Fruit fly (Drosophila melanogaster) whole organism, prepupa: ENCODE data around the gene mAcon1.

ENCODE experiments used
- CG16779 ChIP-seq: fragments of 200-800 bp; sonication (Bioruptor generic); optimal IDR thresholded peaks from 3 replicates; lab custom pipeline; 2017; ENCODE audit warnings: missing biosample characterization, mild to moderate bottlenecking, missing genetic modification characterization
- CG34406 ChIP-seq: fragments of 200-800 bp; sonication (Bioruptor generic); optimal IDR thresholded peaks from 3 replicates; lab custom pipeline; 2016; ENCODE audit warnings: missing biosample characterization, missing genetic modification characterization
- CG6276 ChIP-seq: fragments of 200-800 bp; sonication (Bioruptor generic); optimal IDR thresholded peaks from 2 replicates; lab custom pipeline; 2017; ENCODE audit warnings: missing biosample characterization, mild to moderate bottlenecking, missing genetic modification characterization
- CG6792 ChIP-seq: fragments of 200-800 bp; sonication (Bioruptor generic); optimal IDR thresholded peaks from 3 replicates; lab custom pipeline; 2016; ENCODE audit warnings: missing biosample characterization, missing genetic modification characterization
- CG6808 ChIP-seq: fragments of 200-800 bp; sonication (Bioruptor generic); optimal IDR thresholded peaks from 3 replicates; lab custom pipeline; 2017; ENCODE audit warnings: missing biosample characterization, missing genetic modification characterization, mild to moderate bottlenecking, moderate library complexity, missing genetic modification reagents
- CG6854 ChIP-seq: fragments of 200-800 bp; sonication (Bioruptor generic); optimal IDR thresholded peaks from 2 replicates; lab custom pipeline; 2017; ENCODE audit warnings: missing biosample characterization, mild to moderate bottlenecking, missing genetic modification characterization
- CG9139 ChIP-seq: fragments of 200-800 bp; sonication (Bioruptor generic); optimal IDR thresholded peaks from 3 replicates; lab custom pipeline; 2017; ENCODE audit warnings: missing biosample characterization, mild to moderate bottlenecking, missing genetic modification characterization
- Gug ChIP-seq: fragments of 200-800 bp; sonication (Bioruptor generic); IDR thresholded peaks from 2 replicates; pipeline ENCODE4 v1.3.6; 2022; ENCODE audit warnings: missing biosample characterization, missing genetic modification characterization
- Lpt ChIP-seq: fragments of 200-800 bp; sonication (Bioruptor generic); optimal IDR thresholded peaks from 3 replicates; lab custom pipeline; 2016; ENCODE audit warnings: missing biosample characterization, missing genetic modification characterization
- acj6 ChIP-seq: fragments of 200-800 bp; sonication (Bioruptor generic); optimal IDR thresholded peaks from 3 replicates; lab custom pipeline; 2016; ENCODE audit warnings: missing biosample characterization, missing genetic modification characterization
- eg ChIP-seq: fragments of 200-800 bp; sonication (Bioruptor generic); IDR thresholded peaks from 3 replicates; pipeline ENCODE4 v1.3.6; 2022; ENCODE audit warnings: missing biosample characterization, missing genetic modification characterization
- fd85E ChIP-seq: fragments of 200-800 bp; sonication (Bioruptor generic); optimal IDR thresholded peaks from 3 replicates; lab custom pipeline; 2016; ENCODE audit warnings: missing biosample characterization, missing genetic modification characterization
- topi ChIP-seq: fragments of 200-800 bp; sonication (Bioruptor generic); optimal IDR thresholded peaks from 3 replicates; lab custom pipeline; 2016; ENCODE audit warnings: missing biosample characterization, missing genetic modification characterization
- vri ChIP-seq: fragments of 200-800 bp; sonication (Bioruptor generic); optimal IDR thresholded peaks from 3 replicates; lab custom pipeline; 2016; ENCODE audit warnings: missing biosample characterization, mild to moderate bottlenecking, missing genetic modification characterization

DNA sequence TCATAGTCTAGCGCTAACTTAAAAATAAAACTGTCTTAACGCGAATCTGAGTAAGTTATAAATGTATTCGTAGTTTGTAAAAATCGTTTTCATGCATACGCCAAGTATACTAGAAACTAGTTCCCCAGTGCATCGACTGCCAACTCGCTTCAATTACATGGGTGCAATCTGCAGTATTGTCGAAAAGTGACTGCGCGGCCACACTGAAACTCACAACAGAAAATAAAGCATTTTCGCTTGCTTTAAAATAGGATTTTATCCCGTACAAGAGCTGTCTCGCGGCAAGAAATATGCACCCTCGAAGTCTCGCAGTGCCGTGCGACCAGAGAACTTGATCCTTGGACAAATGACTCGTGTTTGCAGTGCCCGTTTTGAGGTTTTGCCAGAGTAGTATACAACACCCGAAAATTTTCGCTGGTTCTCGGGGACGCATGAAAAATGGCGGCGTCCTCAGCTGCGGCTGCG, 52.8 kb downstream of the mAcon1 start, which contains the start of gene CG8677:
- TF ChIP-seq CG6276 (GFP tag; lab: Kevin White, UChicago) (no peak), CG6854 (GFP tag; lab: Kevin White, UChicago) (no peak), topi (no peak), CG6808 (GFP tag; lab: Kevin White, UChicago) (no peak), CG34406 (no peak), CG16779 (tag; lab: Kevin White, UChicago) (no peak), CG9139 (GFP tag; lab: Kevin White, UChicago) (no peak), CG6792 (GFP tag; lab: Kevin White, UChicago) (no peak), Gug (no peak), Lpt (GFP tag; lab: Kevin White, UChicago) (no peak), fd85E (GFP tag; lab: Kevin White, UChicago) (no peak), vri (GFP tag; lab: Kevin White, UChicago) (no peak), eg (GFP tag; lab: Robert Waterston, UW) (0 out of 3 replicates have a peak, but pooled peaks have one; percentile 17), acj6 (no peak)
